Fruit fly (Drosophila melanogaster) whole organism, adult: ENCODE results near the gene Chc.

ENCODE experiments used
- CG11617 ChIP-seq: fragments of 200-800 bp; sonication (Bioruptor generic); optimal IDR thresholded peaks from 2 replicates; lab custom pipeline; 2017; ENCODE audit warnings: mild to moderate bottlenecking, missing biosample characterization, missing genetic modification reagents, missing genetic modification characterization
- CG12768 ChIP-seq: fragments of 200-800 bp; sonication (Bioruptor generic); optimal IDR thresholded peaks from 2 replicates; lab custom pipeline; 2017; ENCODE audit warnings: missing biosample characterization, missing genetic modification characterization, mild to moderate bottlenecking, moderate library complexity, missing genetic modification reagents
- CG14711 ChIP-seq: fragments of 200-800 bp; sonication (Bioruptor generic); optimal IDR thresholded peaks from 2 replicates; lab custom pipeline; 2018; ENCODE audit warnings: missing biosample characterization, mild to moderate bottlenecking, missing genetic modification characterization, moderate library complexity
- CG1620 ChIP-seq: fragments of 200-800 bp; sonication (Bioruptor generic); optimal IDR thresholded peaks from 2 replicates; lab custom pipeline; 2016; ENCODE audit warnings: missing biosample characterization, missing genetic modification characterization
- CG33017 ChIP-seq: fragments of 200-800 bp; sonication (Bioruptor generic); optimal IDR thresholded peaks from 2 replicates; lab custom pipeline; 2018; ENCODE audit warnings: missing biosample characterization, mild to moderate bottlenecking, missing genetic modification characterization, moderate library complexity
- CG7045 ChIP-seq: fragments of 200-800 bp; sonication (Bioruptor generic); optimal IDR thresholded peaks from 2 replicates; lab custom pipeline; 2017; ENCODE audit warnings: missing biosample characterization, mild to moderate bottlenecking, missing genetic modification characterization
- CG7101 ChIP-seq: fragments of 200-800 bp; sonication (Bioruptor generic); optimal IDR thresholded peaks from 2 replicates; lab custom pipeline; 2018; ENCODE audit warnings: missing biosample characterization, mild to moderate bottlenecking, missing genetic modification characterization, moderate library complexity
- bab1 ChIP-seq: fragments of 200-800 bp; sonication (Bioruptor generic); optimal IDR thresholded peaks from 3 replicates; lab custom pipeline; 2019; ENCODE audit warnings: missing biosample characterization, mild to moderate bottlenecking, missing genetic modification characterization, moderate library complexity
- cic ChIP-seq: fragments of 200-800 bp; sonication (Bioruptor generic); optimal IDR thresholded peaks from 2 replicates; lab custom pipeline; 2017; ENCODE audit warnings: missing biosample characterization, mild to moderate bottlenecking, missing genetic modification characterization, moderate library complexity
- cnc ChIP-seq, 2 experiments: fragments of >200 bp; optimal IDR thresholded peaks; 2 replicates each; lab custom pipeline; 2017
- kay ChIP-seq: fragments of 200-800 bp; sonication (Bioruptor generic); peaks from one replicate; lab custom pipeline; 2016; ENCODE audit warnings: missing biosample characterization, missing genetic modification characterization, borderline replicate concordance
- tj ChIP-seq: fragments of 200-800 bp; sonication (Bioruptor generic); optimal IDR thresholded peaks from 3 replicates; lab custom pipeline; 2017; ENCODE audit warnings: missing biosample characterization, mild to moderate bottlenecking, missing genetic modification characterization, moderate library complexity
- toe ChIP-seq: fragments of 200-800 bp; sonication (Bioruptor generic); optimal IDR thresholded peaks from 2 replicates; lab custom pipeline; 2016; ENCODE audit warnings: missing biosample characterization, missing genetic modification characterization

DNA sequence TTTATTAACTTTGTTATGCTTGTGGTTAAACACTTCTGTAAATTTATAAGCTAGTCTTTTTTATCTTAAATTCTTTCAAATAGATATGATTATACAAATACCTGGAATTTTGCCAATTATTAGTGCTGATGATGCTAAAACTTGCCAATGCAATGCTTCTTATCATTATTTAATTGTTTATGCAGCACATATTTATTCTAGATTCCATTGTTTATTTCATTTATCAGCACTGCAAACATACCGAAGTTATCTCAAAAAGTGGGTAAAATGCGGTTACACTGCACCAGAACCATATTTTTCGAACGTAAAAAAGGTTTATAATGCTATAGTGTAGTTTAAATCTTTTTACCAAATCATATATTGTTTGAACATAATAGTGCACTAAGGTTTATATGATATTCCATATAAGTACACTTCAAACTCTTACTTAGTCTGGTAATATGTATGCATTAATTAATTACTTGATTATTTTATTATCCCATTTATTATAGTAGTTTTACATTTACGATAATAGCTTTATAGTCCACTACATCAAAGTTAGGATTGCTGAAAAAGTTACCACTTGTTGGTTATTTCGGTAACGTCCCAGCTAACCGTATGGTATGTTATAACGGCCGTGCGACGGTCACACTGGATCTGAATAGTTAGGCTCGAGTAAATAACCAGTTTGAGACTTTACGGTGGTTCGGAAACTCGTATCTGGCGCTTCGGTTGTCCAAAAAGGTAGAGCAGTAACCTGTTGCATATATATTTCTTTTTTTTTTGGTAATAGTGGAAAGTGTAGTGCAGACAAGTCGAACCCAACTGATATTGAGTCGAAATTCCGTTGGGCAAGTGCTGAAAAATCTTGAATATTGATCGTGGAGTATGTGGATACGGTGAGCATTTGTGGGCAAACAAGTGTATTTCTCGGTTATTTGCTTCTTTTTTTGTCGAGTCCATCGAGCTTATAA, 46.8 kb downstream of the Chc start, which contains the start of gene Rhp:
- TF ChIP-seq bab1 (GFP tag; lab: Kevin White, UChicago) (peak; percentile 24), CG7045 (GFP tag; lab: Kevin White, UChicago) (peak; percentile 33), kay (GFP tag; lab: Kevin White, UChicago) (no peak), CG7101 (peak; percentile 88), CG11617 (peak; percentile 62), cnc (optimal IDR thresholded peaks at IDR 0.05; lab: Kevin White, UChicago) (no peak), CG1620 (GFP tag; lab: Kevin White, UChicago) (peak; percentile 20), toe (GFP tag; lab: Kevin White, UChicago) (no peak), tj (GFP tag; lab: Kevin White, UChicago) (peak; percentile 68), CG33017 (peak; percentile 41), CG14711 (peak; percentile 62), CG12768 (GFP tag; lab: Kevin White, UChicago) (peak; percentile 45), cic (peak; percentile 70)
